Fruit fly (Drosophila melanogaster) whole organism, embryonic: ENCODE results near the gene CG31161.
A peak's percentile ranks its signal among the peaks of the same experiment; 100 is the strongest.

Source experiments
- ATbp ChIP-seq: fragments of 200-800 bp; sonication (Bioruptor generic); optimal IDR thresholded peaks from 2 replicates; lab custom pipeline; 2017; ENCODE audit warnings: missing biosample characterization, mild to moderate bottlenecking, missing genetic modification characterization, missing genetic modification reagents
- CG1024 ChIP-seq: fragments of 200-800 bp; sonication (Bioruptor generic); IDR thresholded peaks from 2 replicates; pipeline ENCODE4 v1.3.6; 2022; ENCODE audit warnings: missing biosample characterization, missing genetic modification characterization
- CG10321 ChIP-seq: fragments of 200-800 bp; sonication (Bioruptor generic); IDR thresholded peaks from 2 replicates; pipeline ENCODE4 v1.3.6; 2022; ENCODE audit warnings: missing biosample characterization, missing genetic modification characterization
- CG10654 ChIP-seq: fragments of 200-800 bp; sonication (Bioruptor generic); optimal IDR thresholded peaks from 2 replicates; lab custom pipeline; 2016; ENCODE audit warnings: missing biosample characterization, missing genetic modification characterization
- CG11560 ChIP-seq: fragments of 200-800 bp; sonication (Bioruptor generic); IDR thresholded peaks from 3 replicates; pipeline ENCODE4 v1.3.6; 2022; ENCODE audit warnings: missing biosample characterization, missing genetic modification characterization
- CG14667 ChIP-seq: fragments of 200-800 bp; sonication (Bioruptor generic); IDR thresholded peaks from 2 replicates; pipeline ENCODE4 v1.3.6; 2022; ENCODE audit warnings: missing biosample characterization, missing genetic modification characterization
- CG1603 ChIP-seq: fragments of 200-800 bp; sonication (Bioruptor generic); optimal IDR thresholded peaks from 2 replicates; lab custom pipeline; 2019; ENCODE audit warnings: missing biosample characterization, mild to moderate bottlenecking, missing genetic modification characterization, moderate library complexity
- CG16813 ChIP-seq: fragments of 200-800 bp; sonication (Bioruptor generic); IDR thresholded peaks from 3 replicates; pipeline ENCODE4 v1.3.6; 2022; ENCODE audit warnings: missing biosample characterization, missing genetic modification characterization; ENCODE audit not compliant: partially characterized antibody
- CG1832 ChIP-seq: fragments of 200-800 bp; sonication (Bioruptor generic); optimal IDR thresholded peaks from 2 replicates; lab custom pipeline; 2017; ENCODE audit warnings: missing biosample characterization, mild to moderate bottlenecking, missing genetic modification characterization, inconsistent platforms
- CG3726 ChIP-seq: fragments of 200-800 bp; sonication (Bioruptor generic); IDR thresholded peaks from 3 replicates; pipeline ENCODE4, ENCODE4 v1.3.6; 2022; ENCODE audit warnings: missing biosample characterization, missing genetic modification characterization
- CG3838 ChIP-seq: fragments of 200-800 bp; sonication (Bioruptor generic); optimal IDR thresholded peaks from 3 replicates; lab custom pipeline; 2016; ENCODE audit warnings: missing biosample characterization, missing genetic modification characterization
- CG4404 ChIP-seq: fragments of 200-800 bp; sonication (Bioruptor generic); IDR thresholded peaks from 2 replicates; pipeline ENCODE4 v1.3.6; 2022; ENCODE audit warnings: missing biosample characterization, missing genetic modification characterization
- CG6683 ChIP-seq: fragments of 200-800 bp; sonication (Bioruptor generic); optimal IDR thresholded peaks from 2 replicates; lab custom pipeline; 2017; ENCODE audit warnings: missing biosample characterization, mild to moderate bottlenecking, missing genetic modification characterization, missing genetic modification reagents
- CG6791 ChIP-seq: fragments of 200-800 bp; sonication (Bioruptor generic); IDR thresholded peaks from 3 replicates; pipeline ENCODE4 v1.3.6; 2022; ENCODE audit warnings: missing biosample characterization, missing genetic modification characterization; ENCODE audit not compliant: partially characterized antibody
- CG6854 ChIP-seq: fragments of 200-800 bp; sonication (Bioruptor generic); optimal IDR thresholded peaks from 3 replicates; lab custom pipeline; 2017; ENCODE audit warnings: missing biosample characterization, mild to moderate bottlenecking, missing genetic modification characterization
- CG8359 ChIP-seq: fragments of 200-800 bp; sonication (Bioruptor generic); optimal IDR thresholded peaks from 2 replicates; lab custom pipeline; 2017; ENCODE audit warnings: missing biosample characterization, mild to moderate bottlenecking, missing genetic modification characterization, borderline replicate concordance
- CG9932 ChIP-seq: fragments of 200-800 bp; sonication (Bioruptor generic); IDR thresholded peaks from 2 replicates; pipeline ENCODE4 v1.3.6; 2022; ENCODE audit warnings: missing biosample characterization, missing genetic modification characterization
- Dll ChIP-seq: fragments of 200-800 bp; sonication (Bioruptor generic); IDR thresholded peaks from 4 replicates; pipeline ENCODE4 v1.3.6; 2022; ENCODE audit warnings: missing biosample characterization, missing genetic modification characterization; ENCODE audit not compliant: partially characterized antibody
- Doc2 ChIP-seq: fragments of 200-800 bp; sonication (Bioruptor generic); IDR thresholded peaks from 2 replicates; pipeline ENCODE4 v1.3.6; 2022; ENCODE audit warnings: missing biosample characterization, missing genetic modification characterization
- E2f2 ChIP-seq: fragments of 200-800 bp; sonication (Bioruptor generic); IDR thresholded peaks from 2 replicates; pipeline ENCODE4 v1.3.6; 2022; ENCODE audit warnings: missing biosample characterization, missing genetic modification characterization
- Hr3 ChIP-seq: fragments of 200-800 bp; sonication (Bioruptor generic); optimal IDR thresholded peaks from 3 replicates; lab custom pipeline; 2016; ENCODE audit warnings: missing biosample characterization, missing genetic modification characterization
- Hsf ChIP-seq: fragments of 200-800 bp; sonication (Bioruptor generic); optimal IDR thresholded peaks from 3 replicates; lab custom pipeline; 2016; ENCODE audit warnings: missing biosample characterization, missing genetic modification characterization
- Med ChIP-seq: fragments of 200-800 bp; sonication (Bioruptor generic); peaks from one replicate; lab custom pipeline; 2016; ENCODE audit warnings: missing biosample characterization, missing genetic modification characterization, mild to moderate bottlenecking, inconsistent platforms, moderate library complexity
- NC2α ChIP-seq: fragments of 200-800 bp; sonication (Bioruptor generic); optimal IDR thresholded peaks from 2 replicates; lab custom pipeline; 2016; ENCODE audit warnings: missing biosample characterization, missing genetic modification characterization
- NC2β ChIP-seq: fragments of 200-800 bp; sonication (Bioruptor generic); optimal IDR thresholded peaks from 2 replicates; lab custom pipeline; 2016; ENCODE audit warnings: missing biosample characterization, missing genetic modification characterization
- Six4 ChIP-seq: fragments of 200-800 bp; sonication (Bioruptor generic); optimal IDR thresholded peaks from 2 replicates; lab custom pipeline; 2016; ENCODE audit warnings: missing biosample characterization, missing genetic modification characterization
- Sox102F ChIP-seq: fragments of 200-800 bp; sonication (Bioruptor generic); optimal IDR thresholded peaks from 2 replicates; lab custom pipeline; 2018; ENCODE audit warnings: missing biosample characterization, mild to moderate bottlenecking, missing genetic modification characterization, moderate library complexity
- Sry-β ChIP-seq: fragments of 200-800 bp; sonication (Bioruptor generic); optimal IDR thresholded peaks from 2 replicates; lab custom pipeline; 2018; ENCODE audit warnings: missing biosample characterization, mild to moderate bottlenecking, missing genetic modification characterization, moderate library complexity
- Tbp ChIP-seq: fragments of >200 bp; optimal IDR thresholded peaks from 2 replicates; lab custom pipeline; 2018; ENCODE audit warnings: missing biosample characterization, missing genetic modification characterization
- btn ChIP-seq: fragments of 200-800 bp; sonication (Bioruptor generic); optimal IDR thresholded peaks from 2 replicates; lab custom pipeline; 2016; ENCODE audit warnings: missing biosample characterization, missing genetic modification characterization
- chinmo ChIP-seq: fragments of 200-800 bp; sonication (Bioruptor generic); IDR thresholded peaks from 4 replicates; pipeline ENCODE4 v1.3.6; 2022; ENCODE audit warnings: missing biosample characterization, missing genetic modification characterization; ENCODE audit not compliant: partially characterized antibody
- chm ChIP-seq: fragments of 200-800 bp; sonication (Bioruptor generic); IDR thresholded peaks from 2 replicates; pipeline ENCODE4 v1.3.6; 2022; ENCODE audit warnings: missing biosample characterization, missing genetic modification characterization
- chn ChIP-seq: fragments of 200-800 bp; sonication (Bioruptor generic); optimal IDR thresholded peaks from 2 replicates; lab custom pipeline; 2016; ENCODE audit warnings: missing biosample characterization, missing genetic modification characterization
- crp ChIP-seq, 2 experiments: fragments of 200-800 bp; sonication (Bioruptor generic); optimal IDR thresholded peaks; 2 replicates in 1 of 2; 3 replicates in 1 of 2; lab custom pipeline; 2017; ENCODE audit warnings: missing biosample characterization in 2 of 2, missing genetic modification characterization in 2 of 2, mild to moderate bottlenecking in 1 of 2, moderate library complexity in 1 of 2
- dmrt99B ChIP-seq: fragments of 200-800 bp; sonication (Bioruptor generic); optimal IDR thresholded peaks from 2 replicates; lab custom pipeline; 2018; ENCODE audit warnings: missing biosample characterization, mild to moderate bottlenecking, missing genetic modification characterization, moderate library complexity
- emc ChIP-seq: fragments of 200-800 bp; sonication (Bioruptor generic); optimal IDR thresholded peaks from 2 replicates; lab custom pipeline; 2016; ENCODE audit warnings: missing biosample characterization, missing genetic modification characterization
- eve ChIP-seq, 2 experiments: fragments of >200 bp; optimal IDR thresholded peaks; 2 replicates each; lab custom pipeline; 2017; ENCODE audit warnings: missing biosample characterization in 2 of 2, missing genetic modification characterization in 2 of 2
- fd64A ChIP-seq: fragments of 200-800 bp; sonication (Bioruptor generic); optimal IDR thresholded peaks from 3 replicates; lab custom pipeline; 2018; ENCODE audit warnings: missing biosample characterization, mild to moderate bottlenecking, missing genetic modification characterization
- fru ChIP-seq: fragments of >200 bp; optimal IDR thresholded peaks from 2 replicates; lab custom pipeline; 2017
- hb ChIP-seq: fragments of 200-800 bp; sonication (Bioruptor generic); IDR thresholded peaks from 3 replicates; pipeline ENCODE4 v1.3.6; 2022; ENCODE audit warnings: missing biosample characterization, missing genetic modification characterization; ENCODE audit not compliant: partially characterized antibody
- hkb ChIP-seq, 2 experiments: fragments of 200-800 bp in 1 of 2; fragments of >200 bp in 1 of 2; sonication (Bioruptor generic) in 1 of 2; IDR thresholded peaks in 1 of 2; optimal IDR thresholded peaks in 1 of 2; 2 replicates each; pipeline versions ENCODE4 v1.3.6 to Lab custom; 2017 to 2022; ENCODE audit warnings: missing biosample characterization in 1 of 2, missing genetic modification characterization in 1 of 2
- nau ChIP-seq: fragments of 200-800 bp; sonication (Bioruptor generic); optimal IDR thresholded peaks from 3 replicates; lab custom pipeline; 2017; ENCODE audit warnings: missing biosample characterization, mild to moderate bottlenecking, missing genetic modification characterization, missing genetic modification reagents
- pb ChIP-seq: fragments of 200-800 bp; sonication (Bioruptor generic); optimal IDR thresholded peaks from 3 replicates; lab custom pipeline; 2016; ENCODE audit warnings: missing biosample characterization, missing genetic modification characterization
- phol ChIP-seq: fragments of 200-800 bp; sonication (Bioruptor generic); optimal IDR thresholded peaks from 3 replicates; lab custom pipeline; 2018; ENCODE audit warnings: missing biosample characterization, mild to moderate bottlenecking, missing genetic modification characterization, moderate library complexity
- prd ChIP-seq, 3 experiments: fragments of >200 bp in 2 of 3; fragments of 200-800 bp in 1 of 3; sonication (Bioruptor generic) in 1 of 3; optimal IDR thresholded peaks in 2 of 3; IDR thresholded peaks in 1 of 3; 2 replicates in 2 of 3; 3 replicates in 1 of 3; pipeline versions ENCODE4 v1.3.6 to Lab custom; 2017 to 2022; ENCODE audit warnings: missing biosample characterization in 1 of 3, missing genetic modification characterization in 1 of 3
- rib ChIP-seq: fragments of 200-800 bp; sonication (Bioruptor generic); IDR thresholded peaks from 2 replicates; pipeline ENCODE4 v1.3.6; 2022; ENCODE audit warnings: missing biosample characterization, missing genetic modification characterization
- sens ChIP-seq: fragments of 200-800 bp; sonication (Bioruptor generic); peaks from one replicate; lab custom pipeline; 2016; ENCODE audit warnings: missing biosample characterization, missing genetic modification characterization
- sob ChIP-seq: fragments of 200-800 bp; sonication (Bioruptor generic); IDR thresholded peaks from 2 replicates; pipeline ENCODE4 v1.3.6; 2022; ENCODE audit warnings: missing biosample characterization, missing genetic modification characterization
- tgo ChIP-seq: fragments of 200-800 bp; sonication (Bioruptor generic); IDR thresholded peaks from 3 replicates; pipeline ENCODE4 v1.3.6; 2022; ENCODE audit warnings: missing biosample characterization, missing genetic modification characterization
- vnd ChIP-seq: fragments of 200-800 bp; sonication (Bioruptor generic); IDR thresholded peaks from 3 replicates; pipeline ENCODE4 v1.3.6; 2022; ENCODE audit warnings: missing biosample characterization, missing genetic modification characterization; ENCODE audit not compliant: partially characterized antibody

The CG31161 gene

DNA sequence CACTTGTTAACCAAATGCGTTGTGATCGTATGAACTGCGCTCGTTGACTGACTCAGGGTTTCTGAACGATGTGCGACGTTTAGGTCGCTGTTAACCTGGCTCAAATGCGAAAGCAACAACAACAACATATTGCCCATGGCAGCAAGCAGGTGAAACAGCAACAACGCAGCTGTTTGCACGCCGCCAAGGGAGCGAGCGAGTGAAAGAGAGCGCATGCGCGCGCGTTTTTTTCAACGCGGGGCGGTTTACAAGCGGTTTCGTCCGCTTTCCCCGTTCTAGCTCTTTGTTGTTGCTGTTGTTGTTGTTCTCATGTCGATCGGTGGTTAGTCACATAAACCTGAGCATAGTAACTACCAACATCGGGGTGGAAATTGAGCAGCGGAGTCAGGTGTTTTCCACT, 16.7 kb downstream of the CG31161 start:
- TF ChIP-seq hb (GFP tag; lab: Robert Waterston, UW) (0 out of 3 replicates have a peak, but pooled peaks have one; percentile 36), CG1024 (no peak), pb (GFP tag; lab: Kevin White, UChicago) (no peak), CG4404 (no peak), Sry-β (GFP tag; lab: Kevin White, UChicago) (no peak), CG6854 (no peak), fru (no peak), CG1603 (tag; lab: Kevin White, UChicago) (no peak), chinmo (0 out of 4 replicates have a peak, but pooled peaks have one; percentile 78), vnd (0 out of 3 replicates have a peak, but pooled peaks have one; percentile 14), Six4 (GFP tag; lab: Kevin White, UChicago) (no peak), Doc2 (GFP tag; lab: Robert Waterston, UW) (no peak), hkb (optimal IDR thresholded peaks at IDR 0.05; lab: Kevin White, UChicago) (no peak), hkb (GFP tag; IDR thresholded peaks at IDR 0.05; lab: Robert Waterston, UW) (0 out of 2 replicates have a peak, but pooled peaks have one; percentile 12), sens (peak; percentile 81), btn (GFP tag; lab: Kevin White, UChicago) (no peak), CG9932 (GFP tag; lab: Robert Waterston, UW) (0 out of 2 replicates have a peak, but pooled peaks have one; percentile 34), CG16813 (no peak), NC2α (no peak), Med (peak; percentile 30), CG3726 (GFP tag; lab: Robert Waterston, UW) (no peak), E2f2 (GFP tag; lab: Robert Waterston, UW) (no peak), Hsf (GFP tag; lab: Kevin White, UChicago) (no peak), CG14667 (GFP tag; lab: Robert Waterston, UW) (no peak), crp (GFP tag; optimal IDR thresholded peaks at IDR 0.05; lab: Kevin White, UChicago) (peak in 1 of 2 experiments; percentile 16), CG10321 (GFP tag; lab: Robert Waterston, UW) (peak; percentile 56), sob (GFP tag; lab: Robert Waterston, UW) (0 out of 2 replicates have a peak, but pooled peaks have one; percentile 10), emc (no peak), CG6791 (GFP tag; lab: Robert Waterston, UW) (no peak), Tbp (GFP tag; lab: Kevin White, UChicago) (peak; percentile 78), Dll (GFP tag; lab: Robert Waterston, UW) (0 out of 4 replicates have a peak, but pooled peaks have one; percentile 20), prd (optimal IDR thresholded peaks at IDR 0.05; lab: Kevin White, UChicago) (no peak), prd (GFP tag; IDR thresholded peaks at IDR 0.05; lab: Robert Waterston, UW) (0 out of 3 replicates have a peak, but pooled peaks have one; percentile 4), tgo (GFP tag; lab: Robert Waterston, UW) (no peak), eve (GFP tag; optimal IDR thresholded peaks at IDR 0.05; lab: Kevin White, UChicago) (no peak), Sox102F (GFP tag; lab: Kevin White, UChicago) (no peak), dmrt99B (tag; lab: Kevin White, UChicago) (no peak), NC2β (GFP tag; lab: Kevin White, UChicago) (no peak), CG11560 (tag; lab: Robert Waterston, UW) (no peak), CG6683 (GFP tag; lab: Kevin White, UChicago) (no peak), phol (tag; lab: Kevin White, UChicago) (no peak), Hr3 (GFP tag; lab: Kevin White, UChicago) (no peak), nau (GFP tag; lab: Kevin White, UChicago) (no peak), fd64A (GFP tag; lab: Kevin White, UChicago) (no peak), chn (GFP tag; lab: Kevin White, UChicago) (no peak), CG1832 (peak; percentile 76), rib (0 out of 2 replicates have a peak, but pooled peaks have one; percentile 18), ATbp (GFP tag; lab: Kevin White, UChicago) (no peak), CG10654 (GFP tag; lab: Kevin White, UChicago) (no peak), CG3838 (GFP tag; lab: Kevin White, UChicago) (no peak), chm (GFP tag; lab: Robert Waterston, UW) (no peak), CG8359 (GFP tag; lab: Kevin White, UChicago) (peak; percentile 99)
